Worm (Caenorhabditis elegans): Measurements from ENCODE around the gene K09H11.11.

Gene K09H11.11

ce11 chrV:5790497-5791280 is 35.6 kb upstream of the K09H11.11 start, which contains the start of the genes nhr-142 and F44E7.9 (continued):
- TF ChIP-seq F37D6.2 (tag; optimal IDR thresholded peaks at IDR 0.05) = peak; percentile 61
- TF ChIP-seq T26A8.4 (GFP tag; IDR thresholded peaks at IDR 0.05) = peak; percentile 84
- peak; percentile 66 for TF ChIP-seq madf-9 (GFP tag; conservative IDR thresholded peaks at IDR 0.05)
- TF ChIP-seq nhr-10 (tag; optimal IDR thresholded peaks at IDR 0.05) = no peak
- no peak for TF ChIP-seq nhr-111 (GFP tag; optimal IDR thresholded peaks at IDR 0.05)
- peak; percentile 14 for TF ChIP-seq zip-2 (tag; optimal IDR thresholded peaks at IDR 0.05)
- TF ChIP-seq F10B5.3 (tag; optimal IDR thresholded peaks at IDR 0.05) = no peak
- peak; percentile 33 to 89 for TF ChIP-seq lsy-2 (tag; optimal IDR thresholded peaks at IDR 0.05)
- no peak for TF ChIP-seq F26F4.8 (GFP tag; conservative IDR thresholded peaks at IDR 0.05)
- peak; percentile 83 for TF ChIP-seq T20F7.1 (GFP tag; optimal IDR thresholded peaks at IDR 0.05)
- TF ChIP-seq nhr-48 (tag; optimal IDR thresholded peaks at IDR 0.05) = peak; percentile 71
- peak; percentile 80 for TF ChIP-seq ztf-7 (tag; optimal IDR thresholded peaks at IDR 0.05)
- TF ChIP-seq fos-1 (tag; optimal IDR thresholded peaks at IDR 0.05) = no peak
- peak; percentile 89 for TF ChIP-seq rbr-2 (tag; optimal IDR thresholded peaks at IDR 0.05)
- TF ChIP-seq nhr-11 (tag; optimal IDR thresholded peaks at IDR 0.05) = peak; percentile 82
- TF ChIP-seq aha-1 (tag) = peak; percentile 96
- peak; percentile 59 for TF ChIP-seq hlh-30 (tag; optimal IDR thresholded peaks at IDR 0.05; ENCODE audit: insufficient read depth)
- no peak for TF ChIP-seq daf-8 (GFP tag; IDR thresholded peaks at IDR 0.05)
- TF ChIP-seq ceh-32 (tag; optimal IDR thresholded peaks at IDR 0.05; ENCODE audit: poor library complexity) = no peak
- TF ChIP-seq nhr-25 (tag; optimal IDR thresholded peaks at IDR 0.05; ENCODE audit: borderline replicate concordance, insufficient read depth) = no peak
- no peak for TF ChIP-seq sdz-12 (GFP tag; optimal IDR thresholded peaks at IDR 0.05)
- TF ChIP-seq lin-15B (tag; optimal IDR thresholded peaks at IDR 0.05) = no peak
- no peak for TF ChIP-seq daf-16 (GFP tag; optimal IDR thresholded peaks at IDR 0.05)
- peak; percentile 49 for TF ChIP-seq daf-16 (tag; optimal IDR thresholded peaks at IDR 0.05)
- TF ChIP-seq jun-1 (tag; optimal IDR thresholded peaks at IDR 0.05) = peak; percentile 21
- TF ChIP-seq nhr-42 (GFP tag; IDR thresholded peaks at IDR 0.05) = peak; percentile 34; the same call in 1 of the 2 replicates
- peak; percentile 82 for TF ChIP-seq hmg-1.1 (GFP tag; IDR thresholded peaks at IDR 0.05)
- no peak for TF ChIP-seq F44E2.7 (GFP tag; IDR thresholded peaks at IDR 0.05)
- TF ChIP-seq dmd-6 (GFP tag; IDR thresholded peaks at IDR 0.05) = peak; percentile 77
- TF ChIP-seq ceh-82 (tag; optimal IDR thresholded peaks at IDR 0.05) = no peak
- TF ChIP-seq nhr-41 (GFP tag; IDR thresholded peaks at IDR 0.05) = no peak
- peak; percentile 87 for TF ChIP-seq lin-38 (GFP tag; IDR thresholded peaks at IDR 0.05)
- TF ChIP-seq mdl-1 (tag; optimal IDR thresholded peaks at IDR 0.05) = peak in 1 of 2 experiments; percentile 32
- TF ChIP-seq D1046.2 (GFP tag; IDR thresholded peaks at IDR 0.05) = no peak
- TF ChIP-seq lim-7 (GFP tag; IDR thresholded peaks at IDR 0.05) = no peak
- peak; percentile 91 for TF ChIP-seq nhr-6 (tag; optimal IDR thresholded peaks at IDR 0.05)
- no peak for TF ChIP-seq ztf-11 (tag; optimal IDR thresholded peaks at IDR 0.05)
- no peak for TF ChIP-seq zip-11 (GFP tag; IDR thresholded peaks at IDR 0.05)
- TF ChIP-seq lin-13 (GFP tag; optimal IDR thresholded peaks at IDR 0.05) = peak; percentile 80
- TF ChIP-seq duxl-1 (tag; optimal IDR thresholded peaks at IDR 0.05; ENCODE audit: poor library complexity) = peak; percentile 37
- peak; percentile 82 for TF ChIP-seq dve-1 (tag; optimal IDR thresholded peaks at IDR 0.05; ENCODE audit: insufficient read depth)
- peak; percentile 67 for TF ChIP-seq ctbp-1 (GFP tag; IDR thresholded peaks at IDR 0.05)
- TF ChIP-seq unc-130 (GFP tag; optimal IDR thresholded peaks at IDR 0.05) = peak; percentile 75
- TF ChIP-seq hif-1 (tag; optimal IDR thresholded peaks at IDR 0.05) = peak; percentile 4 to 87
- 0 out of 2 replicates have a peak, but pooled peaks have one; percentile 54 for TF ChIP-seq zfp-3 (GFP tag; conservative IDR thresholded peaks at IDR 0.05)
- no peak for TF ChIP-seq lin-39 (tag; optimal IDR thresholded peaks at IDR 0.05)
- no peak for TF ChIP-seq mxl-3 (GFP tag; optimal IDR thresholded peaks at IDR 0.05)
- no peak for TF ChIP-seq cey-2 (tag; optimal IDR thresholded peaks at IDR 0.05; ENCODE audit: borderline replicate concordance, insufficient read depth)
- TF ChIP-seq nhr-237 (tag; optimal IDR thresholded peaks at IDR 0.05) = no peak
- TF ChIP-seq nhr-76 (tag; optimal IDR thresholded peaks at IDR 0.05) = no peak
